Fruit fly (Drosophila melanogaster) whole organism, prepupa: ENCODE data around the gene Best2.

Experiments used
- Blimp-1 ChIP-seq: fragments of 200-800 bp; sonication (Bioruptor generic); optimal IDR thresholded peaks from 3 replicates; lab custom pipeline; 2017; ENCODE audit warnings: missing biosample characterization, missing genetic modification characterization, mild to moderate bottlenecking, moderate library complexity, missing genetic modification reagents
- CG10631 ChIP-seq: fragments of 200-800 bp; sonication (Bioruptor generic); optimal IDR thresholded peaks from 2 replicates; lab custom pipeline; 2016; ENCODE audit warnings: missing biosample characterization, missing genetic modification characterization
- CG10669 ChIP-seq: fragments of 200-800 bp; sonication (Bioruptor generic); optimal IDR thresholded peaks from 3 replicates; lab custom pipeline; 2018; ENCODE audit warnings: missing biosample characterization, mild to moderate bottlenecking, missing genetic modification characterization, moderate library complexity
- CG11762 ChIP-seq: fragments of 200-800 bp; sonication (Bioruptor generic); optimal IDR thresholded peaks from 3 replicates; lab custom pipeline; 2016; ENCODE audit warnings: missing biosample characterization, missing genetic modification characterization; ENCODE audit not compliant: insufficient read depth
- CG11902 ChIP-seq: fragments of 200-800 bp; sonication (Bioruptor generic); optimal IDR thresholded peaks from 3 replicates; lab custom pipeline; 2016; ENCODE audit warnings: missing biosample characterization, missing genetic modification characterization
- CG1621 ChIP-seq: fragments of 200-800 bp; sonication (Bioruptor generic); optimal IDR thresholded peaks from 3 replicates; lab custom pipeline; 2018; ENCODE audit warnings: missing biosample characterization, mild to moderate bottlenecking, missing genetic modification characterization
- CG3032 ChIP-seq: fragments of 200-800 bp; optimal IDR thresholded peaks from 2 replicates; lab custom pipeline; 2019; ENCODE audit warnings: missing biosample characterization, mild to moderate bottlenecking, missing genetic modification characterization, moderate library complexity
- CG31627 ChIP-seq: fragments of 200-800 bp; sonication (Bioruptor generic); optimal IDR thresholded peaks from 3 replicates; lab custom pipeline; 2016; ENCODE audit warnings: missing biosample characterization, missing genetic modification characterization
- CG34406 ChIP-seq: fragments of 200-800 bp; sonication (Bioruptor generic); optimal IDR thresholded peaks from 3 replicates; lab custom pipeline; 2016; ENCODE audit warnings: missing biosample characterization, missing genetic modification characterization
- CG3919 ChIP-seq: fragments of 200-800 bp; sonication (Bioruptor generic); optimal IDR thresholded peaks from 3 replicates; lab custom pipeline; 2016; ENCODE audit warnings: missing biosample characterization, missing genetic modification characterization
- CG6163 ChIP-seq: fragments of 200-800 bp; sonication (Bioruptor generic); IDR thresholded peaks from 3 replicates; pipeline ENCODE4 v1.3.6; 2022; ENCODE audit warnings: missing biosample characterization, missing genetic modification characterization
- CG6808 ChIP-seq: fragments of 200-800 bp; sonication (Bioruptor generic); optimal IDR thresholded peaks from 3 replicates; lab custom pipeline; 2017; ENCODE audit warnings: missing biosample characterization, missing genetic modification characterization, mild to moderate bottlenecking, moderate library complexity, missing genetic modification reagents
- CG6854 ChIP-seq: fragments of 200-800 bp; sonication (Bioruptor generic); optimal IDR thresholded peaks from 2 replicates; lab custom pipeline; 2017; ENCODE audit warnings: missing biosample characterization, mild to moderate bottlenecking, missing genetic modification characterization
- CG8119 ChIP-seq: fragments of 200-800 bp; sonication (Bioruptor generic); IDR thresholded peaks from 3 replicates; pipeline ENCODE4 v1.3.6; 2022; ENCODE audit warnings: missing biosample characterization, missing genetic modification characterization
- CG8319 ChIP-seq: fragments of 200-800 bp; sonication (Bioruptor generic); optimal IDR thresholded peaks from 3 replicates; lab custom pipeline; 2016; ENCODE audit warnings: missing biosample characterization, missing genetic modification characterization
- CG8632 ChIP-seq: fragments of 200-800 bp; sonication (Bioruptor generic); optimal IDR thresholded peaks from 3 replicates; lab custom pipeline; 2016; ENCODE audit warnings: missing biosample characterization, missing genetic modification characterization
- CG9139 ChIP-seq: fragments of 200-800 bp; sonication (Bioruptor generic); optimal IDR thresholded peaks from 3 replicates; lab custom pipeline; 2017; ENCODE audit warnings: missing biosample characterization, mild to moderate bottlenecking, missing genetic modification characterization
- Eip75B ChIP-seq: fragments of 200-800 bp; sonication (Bioruptor generic); optimal IDR thresholded peaks from 3 replicates; lab custom pipeline; 2016; ENCODE audit warnings: missing biosample characterization, missing genetic modification characterization
- Eip78C ChIP-seq: fragments of 200-800 bp; sonication (Bioruptor generic); peaks from one replicate; lab custom pipeline; 2016; ENCODE audit warnings: missing biosample characterization, missing genetic modification characterization
- Eip93F ChIP-seq: fragments of 200-800 bp; sonication (Bioruptor generic); optimal IDR thresholded peaks from 2 replicates; lab custom pipeline; 2016; ENCODE audit warnings: missing biosample characterization, mild to moderate bottlenecking, missing genetic modification characterization
- Gug ChIP-seq: fragments of 200-800 bp; sonication (Bioruptor generic); IDR thresholded peaks from 2 replicates; pipeline ENCODE4 v1.3.6; 2022; ENCODE audit warnings: missing biosample characterization, missing genetic modification characterization
- Hr4 ChIP-seq: fragments of 200-800 bp; sonication (Bioruptor generic); optimal IDR thresholded peaks from 3 replicates; lab custom pipeline; 2016; ENCODE audit warnings: missing biosample characterization, missing genetic modification characterization
- Lpt ChIP-seq: fragments of 200-800 bp; sonication (Bioruptor generic); optimal IDR thresholded peaks from 3 replicates; lab custom pipeline; 2016; ENCODE audit warnings: missing biosample characterization, missing genetic modification characterization
- Met ChIP-seq: fragments of 200-800 bp; sonication (Bioruptor generic); optimal IDR thresholded peaks from 3 replicates; lab custom pipeline; 2016; ENCODE audit warnings: missing biosample characterization, missing genetic modification characterization
- OdsH ChIP-seq: fragments of 200-800 bp; sonication (Bioruptor generic); optimal IDR thresholded peaks from 3 replicates; lab custom pipeline; 2016; ENCODE audit warnings: missing biosample characterization, missing genetic modification characterization
- Smox ChIP-seq: fragments of 200-800 bp; sonication (Bioruptor generic); optimal IDR thresholded peaks from 3 replicates; lab custom pipeline; 2016; ENCODE audit warnings: missing biosample characterization, missing genetic modification characterization
- Sox14 ChIP-seq: fragments of 200-800 bp; sonication (Bioruptor generic); optimal IDR thresholded peaks from 3 replicates; lab custom pipeline; 2016; ENCODE audit warnings: missing biosample characterization, missing genetic modification characterization
- Sox15 ChIP-seq: fragments of 200-800 bp; sonication (Bioruptor generic); optimal IDR thresholded peaks from 3 replicates; lab custom pipeline; 2016; ENCODE audit warnings: missing biosample characterization, missing genetic modification characterization
- achi ChIP-seq: fragments of 200-800 bp; sonication (Bioruptor generic); optimal IDR thresholded peaks from 3 replicates; lab custom pipeline; 2016; ENCODE audit warnings: missing biosample characterization, missing genetic modification characterization
- acj6 ChIP-seq: fragments of 200-800 bp; sonication (Bioruptor generic); optimal IDR thresholded peaks from 3 replicates; lab custom pipeline; 2016; ENCODE audit warnings: missing biosample characterization, missing genetic modification characterization
- cyc ChIP-seq: fragments of 200-800 bp; sonication (Bioruptor generic); optimal IDR thresholded peaks from 3 replicates; lab custom pipeline; 2016; ENCODE audit warnings: missing biosample characterization, missing genetic modification characterization
- dac ChIP-seq: fragments of 200-800 bp; sonication (Bioruptor generic); optimal IDR thresholded peaks from 2 replicates; lab custom pipeline; 2017; ENCODE audit warnings: missing biosample characterization, mild to moderate bottlenecking, missing genetic modification characterization
- dsx ChIP-seq: fragments of 200-800 bp; optimal IDR thresholded peaks from 3 replicates; lab custom pipeline; 2019; ENCODE audit warnings: missing biosample characterization, mild to moderate bottlenecking, missing genetic modification characterization, moderate library complexity; ENCODE audit not compliant: poor library complexity, severe bottlenecking
- net ChIP-seq: fragments of 200-800 bp; sonication (Bioruptor generic); optimal IDR thresholded peaks from 3 replicates; lab custom pipeline; 2016; ENCODE audit warnings: missing biosample characterization, missing genetic modification characterization
- salr ChIP-seq, 2 experiments: fragments of 200-800 bp; sonication (Bioruptor generic); optimal IDR thresholded peaks; 3 replicates each; lab custom pipeline; 2016 to 2018; ENCODE audit warnings: missing biosample characterization in 2 of 2, missing genetic modification characterization in 2 of 2, mild to moderate bottlenecking in 1 of 2
- ss ChIP-seq, 2 experiments: fragments of 200-800 bp; sonication (Bioruptor generic); optimal IDR thresholded peaks; 2 replicates in 1 of 2; 3 replicates in 1 of 2; lab custom pipeline; 2017 to 2018; ENCODE audit warnings: mild to moderate bottlenecking in 2 of 2, missing biosample characterization in 2 of 2, missing genetic modification characterization in 2 of 2, moderate library complexity in 1 of 2
- topi ChIP-seq: fragments of 200-800 bp; sonication (Bioruptor generic); optimal IDR thresholded peaks from 3 replicates; lab custom pipeline; 2016; ENCODE audit warnings: missing biosample characterization, missing genetic modification characterization
- vri ChIP-seq: fragments of 200-800 bp; sonication (Bioruptor generic); optimal IDR thresholded peaks from 3 replicates; lab custom pipeline; 2016; ENCODE audit warnings: missing biosample characterization, mild to moderate bottlenecking, missing genetic modification characterization

Best2 gene

dm6 chr3L:6262644-6263404 is 6.4 kb upstream of the Best2 start, which contains the start of gene Ldh (continued):
- TF ChIP-seq Hr4 (GFP tag; lab: Kevin White, UChicago) = peak; percentile 98
- peak; percentile 95 for TF ChIP-seq CG3919
- TF ChIP-seq CG6163 (GFP tag; lab: Robert Waterston, UW) = peak; percentile 93; the same call in 2 of the 3 replicates
- TF ChIP-seq vri (GFP tag; lab: Kevin White, UChicago) = peak; percentile 93
- TF ChIP-seq CG10669 (GFP tag; lab: Kevin White, UChicago) = peak; percentile 89
- TF ChIP-seq dsx = peak; percentile 90
- TF ChIP-seq Eip93F (GFP tag; lab: Kevin White, UChicago) = peak; percentile 92
- peak; percentile 81 for TF ChIP-seq CG11762
- TF ChIP-seq dac (GFP tag; lab: Kevin White, UChicago) = peak; percentile 91
- peak; percentile 98 for TF ChIP-seq CG34406 (GFP tag; lab: Kevin White, UChicago)
- peak; percentile 86 for TF ChIP-seq CG8319 (GFP tag; lab: Kevin White, UChicago)
- peak; percentile 95 for TF ChIP-seq Eip75B
- peak; percentile 98 for TF ChIP-seq Smox (GFP tag; lab: Kevin White, UChicago)
- peak; percentile 71 to 97 for TF ChIP-seq salr (GFP tag; optimal IDR thresholded peaks at IDR 0.05; lab: Kevin White, UChicago)
- TF ChIP-seq CG9139 (GFP tag; lab: Kevin White, UChicago) = peak; percentile 79
- peak; percentile 95 for TF ChIP-seq CG3032
- peak; percentile 97 for TF ChIP-seq CG8632
- TF ChIP-seq Met (GFP tag; lab: Kevin White, UChicago) = peak; percentile 98
- peak; percentile 96 for TF ChIP-seq CG6854 (GFP tag; lab: Kevin White, UChicago)
- TF ChIP-seq CG11902 (GFP tag; lab: Kevin White, UChicago) = peak; percentile 90
- TF ChIP-seq acj6 (GFP tag; lab: Kevin White, UChicago) = peak; percentile 97
- TF ChIP-seq ss (GFP tag; optimal IDR thresholded peaks at IDR 0.05; lab: Kevin White, UChicago) = peak; percentile 95 to 96
- peak; percentile 99 for TF ChIP-seq CG8119 (GFP tag; lab: Robert Waterston, UW)

- TF ChIP-seq Gug = no peak
- TF ChIP-seq Eip75B = no peak
- no peak for TF ChIP-seq CG1621 (tag; lab: Kevin White, UChicago)
- no peak for TF ChIP-seq CG31627
- TF ChIP-seq CG6808 (GFP tag; lab: Kevin White, UChicago) = no peak
- TF ChIP-seq Sox14 (GFP tag; lab: Kevin White, UChicago) = no peak
- TF ChIP-seq CG11762 = no peak
- TF ChIP-seq dsx = no peak
- no peak for TF ChIP-seq cyc (GFP tag; lab: Kevin White, UChicago)
- TF ChIP-seq, all 60 proteins: peak for 0
These were observed 5.6 kb upstream of the Best2 start for dm6 chr3L:6262076-6262504.

dm6 chr3L:6261230-6261629 is 4.8 kb upstream of the Best2 start:
- TF ChIP-seq OdsH (GFP tag; lab: Kevin White, UChicago) (no peak), Lpt (GFP tag; lab: Kevin White, UChicago) (no peak), cyc (GFP tag; lab: Kevin White, UChicago) (no peak), Sox15 (GFP tag; lab: Kevin White, UChicago) (no peak), achi (GFP tag; lab: Kevin White, UChicago) (no peak), net (no peak), Blimp-1 (GFP tag; lab: Kevin White, UChicago) (no peak), CG11902 (GFP tag; lab: Kevin White, UChicago) (no peak), Eip78C (no peak), topi (GFP tag; lab: Kevin White, UChicago) (no peak), CG10631 (no peak), Gug (no peak)
